Worm (Caenorhabditis elegans) whole organism, L4 larva: ENCODE results near the gene ptp-3.

ENCODE experiments used
- F44E2.7 ChIP-seq: fragments of 200-800 bp; sonication (Bioruptor generic); IDR thresholded peaks from 2 replicates; pipeline ENCODE4 v2.1.2; 2022; ENCODE audit warnings: missing genetic modification characterization, missing compliant biosample characterization
- R02D3.7 ChIP-seq: fragments of 150-350 bp; sonication (generic microtip); optimal IDR thresholded peaks from 3 replicates; lab custom pipeline; 2014; ENCODE audit warnings: missing biosample characterization, missing genetic modification characterization
- T20F7.1 ChIP-seq: fragments of 200-800 bp; sonication (Bioruptor generic); optimal IDR thresholded peaks from 2 replicates; lab custom pipeline; 2018; ENCODE audit warnings: mild to moderate bottlenecking, missing genetic modification characterization, missing compliant biosample characterization
- Y48G9A.11 ChIP-seq: fragments of 200-800 bp; sonication (Bioruptor generic); IDR thresholded peaks from 2 replicates; pipeline ENCODE4 v1.3.6; 2022; ENCODE audit warnings: missing genetic modification reagents, missing genetic modification characterization, missing compliant biosample characterization
- ZK337.2 ChIP-seq: fragments of 200-800 bp; sonication (Bioruptor generic); IDR thresholded peaks from 2 replicates; pipeline ENCODE4 v1.3.6; 2022; ENCODE audit warnings: missing genetic modification reagents, missing genetic modification characterization, missing compliant biosample characterization
- ceh-28 ChIP-seq: fragments of 150-350 bp; optimal IDR thresholded peaks from 2 replicates; lab custom pipeline; 2014; ENCODE audit warnings: missing biosample characterization, missing genetic modification reagents, missing genetic modification characterization
- ceh-32 ChIP-seq: sonication (generic microtip); optimal IDR thresholded peaks from 2 replicates; lab custom pipeline; 2016; ENCODE audit warnings: mild to moderate bottlenecking, missing genetic modification characterization, missing compliant biosample characterization; ENCODE audit not compliant: poor library complexity
- cey-2 ChIP-seq: sonication (generic microtip); optimal IDR thresholded peaks from 3 replicates; lab custom pipeline; 2017; ENCODE audit warnings: missing genetic modification characterization, mild to moderate bottlenecking, missing compliant biosample characterization, antibody characterized with exemption, borderline replicate concordance; ENCODE audit not compliant: insufficient read depth
- daf-16 ChIP-seq, 3 experiments: sonication (generic microtip); optimal IDR thresholded peaks; 2 replicates each; lab custom pipeline; 2016 to 2017; ENCODE audit warnings: missing genetic modification characterization in 3 of 3, missing genetic modification reagents in 3 of 3, mild to moderate bottlenecking in 2 of 3, missing compliant biosample characterization in 2 of 3, missing biosample characterization in 1 of 3, moderate library complexity in 1 of 3
- dmd-9 ChIP-seq: fragments of 200-800 bp; sonication (Bioruptor generic); IDR thresholded peaks from 2 replicates; pipeline ENCODE4 v1.3.6; 2022; ENCODE audit warnings: missing genetic modification reagents, missing genetic modification characterization, missing compliant biosample characterization
- dpl-1 ChIP-seq: fragments of 150-350 bp; optimal IDR thresholded peaks from 2 replicates; lab custom pipeline; 2014; ENCODE audit warnings: missing biosample characterization, missing genetic modification reagents, missing genetic modification characterization
- hlh-11 ChIP-seq: fragments of 200-800 bp; sonication (Bioruptor generic); optimal IDR thresholded peaks from 2 replicates; lab custom pipeline; 2018; ENCODE audit warnings: mild to moderate bottlenecking, missing genetic modification characterization, missing compliant biosample characterization
- hlh-30 ChIP-seq: sonication (generic microtip); optimal IDR thresholded peaks from 2 replicates; lab custom pipeline; 2017; ENCODE audit warnings: antibody characterized with exemption, mild to moderate bottlenecking, missing genetic modification characterization, missing compliant biosample characterization; ENCODE audit not compliant: insufficient read depth
- hmg-1.1 ChIP-seq: fragments of 200-800 bp; sonication (Bioruptor generic); IDR thresholded peaks from 2 replicates; pipeline ENCODE4 v1.3.6; 2022; ENCODE audit warnings: missing genetic modification reagents, missing genetic modification characterization, missing compliant biosample characterization
- lim-7 ChIP-seq: fragments of 200-800 bp; sonication (Bioruptor generic); IDR thresholded peaks from 2 replicates; pipeline ENCODE4 v1.3.6; 2022; ENCODE audit warnings: missing genetic modification characterization, missing compliant biosample characterization
- lsy-2 ChIP-seq, 2 experiments: fragments of 150-350 bp in 1 of 2; sonication (generic microtip) in 1 of 2; optimal IDR thresholded peaks; 2 replicates each; lab custom pipeline; 2014 to 2017; ENCODE audit warnings: missing biosample characterization in 2 of 2, missing genetic modification characterization in 2 of 2
- mes-2 ChIP-seq: sonication (generic microtip); optimal IDR thresholded peaks from 2 replicates; lab custom pipeline; 2016; ENCODE audit warnings: missing genotype, mild to moderate bottlenecking, missing genetic modification characterization, missing compliant biosample characterization; ENCODE audit not compliant: poor library complexity, severe bottlenecking
- mxl-3 ChIP-seq: fragments of 200-800 bp; sonication (Bioruptor generic); optimal IDR thresholded peaks from 2 replicates; lab custom pipeline; 2018; ENCODE audit warnings: mild to moderate bottlenecking, missing genetic modification characterization, missing compliant biosample characterization
- nhr-11 ChIP-seq: fragments of 150-350 bp; optimal IDR thresholded peaks from 2 replicates; lab custom pipeline; 2014; ENCODE audit warnings: missing biosample characterization, missing genetic modification characterization
- nhr-111 ChIP-seq: fragments of 200-800 bp; sonication (Bioruptor generic); optimal IDR thresholded peaks from 2 replicates; lab custom pipeline; 2018; ENCODE audit warnings: mild to moderate bottlenecking, missing genetic modification characterization, missing compliant biosample characterization
- nhr-237 ChIP-seq: sonication (generic microtip); optimal IDR thresholded peaks from 2 replicates; lab custom pipeline; 2017; ENCODE audit warnings: missing biosample characterization, missing genetic modification characterization
- nhr-25 ChIP-seq: sonication (generic microtip); optimal IDR thresholded peaks from 2 replicates; lab custom pipeline; 2017; ENCODE audit warnings: missing genetic modification characterization, mild to moderate bottlenecking, missing compliant biosample characterization, antibody characterized with exemption, moderate library complexity, borderline replicate concordance; ENCODE audit not compliant: insufficient read depth
- nhr-41 ChIP-seq: fragments of 200-800 bp; sonication (Bioruptor generic); IDR thresholded peaks from 2 replicates; pipeline ENCODE4 v1.3.6; 2022; ENCODE audit warnings: missing genetic modification reagents, missing genetic modification characterization, missing compliant biosample characterization
- nhr-48 ChIP-seq: sonication (generic microtip); optimal IDR thresholded peaks from 2 replicates; lab custom pipeline; 2016; ENCODE audit warnings: mild to moderate bottlenecking, missing genetic modification characterization, missing compliant biosample characterization
- nhr-6 ChIP-seq: fragments of 150-350 bp; optimal IDR thresholded peaks from 2 replicates; lab custom pipeline; 2014; ENCODE audit warnings: missing biosample characterization, missing genetic modification characterization
- nhr-77 ChIP-seq: fragments of 150-350 bp; optimal IDR thresholded peaks from 2 replicates; lab custom pipeline; 2014; ENCODE audit warnings: missing biosample characterization, missing genetic modification characterization
- rbr-2 ChIP-seq: sonication (generic microtip); optimal IDR thresholded peaks from 2 replicates; lab custom pipeline; 2016; ENCODE audit warnings: missing genotype, missing genetic modification characterization, missing compliant biosample characterization
- sdz-12 ChIP-seq: fragments of 200-800 bp; sonication (Bioruptor generic); optimal IDR thresholded peaks from 2 replicates; lab custom pipeline; 2018; ENCODE audit warnings: mild to moderate bottlenecking, missing genetic modification characterization, missing compliant biosample characterization
- snpc-4 ChIP-seq: fragments of 150-350 bp; optimal IDR thresholded peaks from 2 replicates; lab custom pipeline; 2014; ENCODE audit warnings: missing biosample characterization, missing genetic modification characterization
- spr-1 ChIP-seq: sonication (generic microtip); optimal IDR thresholded peaks from 2 replicates; lab custom pipeline; 2016; ENCODE audit warnings: mild to moderate bottlenecking, missing genetic modification characterization, missing compliant biosample characterization
- unc-62 ChIP-seq, 3 experiments: fragments of 150-350 bp in 1 of 3; sonication (generic microtip); optimal IDR thresholded peaks in 2 of 3; peaks in 1 of 3; 1 replicate in 1 of 3; 2 replicates in 2 of 3; lab custom pipeline; 2014 to 2017; ENCODE audit warnings: missing biosample characterization in 3 of 3, missing genetic modification characterization in 3 of 3, missing genetic modification reagents in 3 of 3, missing genotype in 1 of 3
- zag-1 ChIP-seq: fragments of 150-350 bp; optimal IDR thresholded peaks from 2 replicates; lab custom pipeline; 2014; ENCODE audit warnings: missing biosample characterization, missing genetic modification characterization

Gene ptp-3

ce11 chrII:10964748-10965147 is 10.6 kb upstream of the ptp-3 start:
- TF ChIP-seq nhr-77 (tag; lab: Kevin White, UChicago), result no peak
- no peak for TF ChIP-seq sdz-12 (GFP tag; lab: Kevin White, UChicago)
- TF ChIP-seq T20F7.1 (GFP tag; lab: Kevin White, UChicago), result no peak
- TF ChIP-seq lim-7 (GFP tag; lab: Robert Waterston, UW), result no peak
- no peak for TF ChIP-seq ceh-28
- no peak for TF ChIP-seq rbr-2 (tag; lab: Kevin White, UChicago)
- TF ChIP-seq nhr-48 (tag; lab: Kevin White, UChicago), result no peak
- no peak for TF ChIP-seq F44E2.7 (GFP tag; lab: Robert Waterston, UW)
- TF ChIP-seq ceh-32, result no peak

ce11 chrII:10970625-10971024 is 4.7 kb upstream of the ptp-3 start:
- TF ChIP-seq unc-62 (GFP tag; optimal IDR thresholded peaks at IDR 0.05 in 1 of 2; lab: Kevin White, UChicago) (peak in 1 of 2 experiments; percentile 20), unc-62 (tag; optimal IDR thresholded peaks at IDR 0.05; lab: Kevin White, UChicago) (no peak), Y48G9A.11 (GFP tag; lab: Robert Waterston, UW) (no peak)

DNA sequence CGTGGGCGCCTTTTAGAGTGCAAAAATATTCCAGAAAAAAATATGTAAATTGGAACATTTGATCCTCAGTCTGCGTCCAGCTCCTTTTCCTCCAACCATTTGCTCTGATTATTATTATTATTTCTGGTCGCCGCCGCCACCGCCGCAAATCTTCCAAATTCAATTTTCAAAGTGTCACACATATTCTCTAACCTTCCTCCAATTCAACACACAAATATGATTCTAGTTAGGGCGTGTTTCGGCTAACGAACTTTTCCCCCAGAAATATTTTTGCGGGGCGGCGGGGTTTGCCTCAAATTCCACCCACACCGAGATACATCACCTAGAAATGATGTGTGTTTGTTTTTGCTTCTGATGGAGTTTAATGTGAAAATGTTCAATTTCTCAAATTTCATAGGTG is 3.7 kb upstream of the ptp-3 start:
- TF ChIP-seq sdz-12 (GFP tag; lab: Kevin White, UChicago) (no peak), nhr-6 (tag; lab: Kevin White, UChicago) (no peak), nhr-237 (tag; lab: Kevin White, UChicago) (no peak), ZK337.2 (no peak), mes-2 (tag; lab: Kevin White, UChicago) (no peak), hmg-1.1 (no peak), lsy-2 (tag; optimal IDR thresholded peaks at IDR 0.05; lab: Kevin White, UChicago) (no peak), nhr-25 (no peak), T20F7.1 (GFP tag; lab: Kevin White, UChicago) (no peak), nhr-41 (GFP tag; lab: Robert Waterston, UW) (no peak), Y48G9A.11 (GFP tag; lab: Robert Waterston, UW) (no peak), mxl-3 (GFP tag; lab: Kevin White, UChicago) (no peak), daf-16 (GFP tag; optimal IDR thresholded peaks at IDR 0.05; lab: Kevin White, UChicago) (no peak), daf-16 (tag; optimal IDR thresholded peaks at IDR 0.05; lab: Kevin White, UChicago) (no peak), dpl-1 (GFP tag; lab: Kevin White, UChicago) (no peak), zag-1 (tag; lab: Kevin White, UChicago) (no peak), dmd-9 (no peak), spr-1 (no peak), cey-2 (tag; lab: Kevin White, UChicago) (no peak), hlh-30 (tag; lab: Kevin White, UChicago) (no peak), nhr-111 (GFP tag; lab: Kevin White, UChicago) (no peak)

ce11 chrII:10982017-10982416 is 6.7 kb downstream of the ptp-3 start:
- peak; percentile 12 for TF ChIP-seq hlh-30 (tag; lab: Kevin White, UChicago)
- TF ChIP-seq R02D3.7 (tag; lab: Kevin White, UChicago), result no peak
- TF ChIP-seq snpc-4 (tag; lab: Kevin White, UChicago), result no peak
- TF ChIP-seq nhr-237 (tag; lab: Kevin White, UChicago), result no peak
- TF ChIP-seq nhr-11 (tag; lab: Kevin White, UChicago), result peak; percentile 55
- TF ChIP-seq hlh-11, result peak; percentile 4
- no peak for TF ChIP-seq daf-16 (GFP tag; optimal IDR thresholded peaks at IDR 0.05; lab: Kevin White, UChicago)
- TF ChIP-seq daf-16 (tag; optimal IDR thresholded peaks at IDR 0.05; lab: Kevin White, UChicago), result no peak
- TF ChIP-seq mes-2 (tag; lab: Kevin White, UChicago), result no peak
